Worm (Caenorhabditis elegans) whole organism, mixed stage, embryonic: ENCODE data around the gene M88.3.

ENCODE experiments used
- M03D4.4 ChIP-seq: sonication (generic microtip); optimal IDR thresholded peaks from 2 replicates; lab custom pipeline; 2017; ENCODE audit warnings: mild to moderate bottlenecking, missing genetic modification characterization, missing compliant biosample characterization
- bed-3 ChIP-seq: fragments of 200-800 bp; sonication (Bioruptor generic); optimal IDR thresholded peaks from 3 replicates; lab custom pipeline; 2018; ENCODE audit warnings: mild to moderate bottlenecking, missing genetic modification characterization, moderate library complexity, missing compliant biosample characterization
- blmp-1 ChIP-seq: fragments of 150-350 bp; optimal IDR thresholded peaks from 2 replicates; lab custom pipeline; 2014; ENCODE audit warnings: missing biosample characterization, missing genetic modification characterization
- ceh-39 ChIP-seq: fragments of 150-350 bp; optimal IDR thresholded peaks from 2 replicates; lab custom pipeline; 2014; ENCODE audit warnings: missing biosample characterization, missing genetic modification characterization
- ceh-43 ChIP-seq: fragments of 200-800 bp; sonication (Bioruptor generic); optimal IDR thresholded peaks from 2 replicates; lab custom pipeline; 2018; ENCODE audit warnings: mild to moderate bottlenecking, missing genetic modification characterization, moderate library complexity, missing compliant biosample characterization
- ceh-83 ChIP-seq: fragments of 200-800 bp; sonication (Bioruptor generic); optimal IDR thresholded peaks from 2 replicates; lab custom pipeline; 2018; ENCODE audit warnings: mild to moderate bottlenecking, missing genetic modification characterization, missing compliant biosample characterization
- ces-1 ChIP-seq: fragments of 150-350 bp; optimal IDR thresholded peaks from 2 replicates; lab custom pipeline; 2014; ENCODE audit warnings: missing biosample characterization, missing genetic modification reagents, missing genetic modification characterization
- cnd-1 ChIP-seq: fragments of 200-800 bp; sonication (Bioruptor generic); optimal IDR thresholded peaks from 2 replicates; lab custom pipeline; 2018; ENCODE audit warnings: mild to moderate bottlenecking, missing genetic modification characterization, missing compliant biosample characterization
- drap-1 ChIP-seq: fragments of 200-800 bp; sonication (Bioruptor generic); optimal IDR thresholded peaks from 3 replicates; lab custom pipeline; 2018; ENCODE audit warnings: mild to moderate bottlenecking, missing genetic modification characterization, missing compliant biosample characterization
- elt-1 ChIP-seq: sonication (generic microtip); optimal IDR thresholded peaks from 2 replicates; lab custom pipeline; 2017; ENCODE audit warnings: missing genetic modification characterization, mild to moderate bottlenecking, missing compliant biosample characterization, antibody characterized with exemption, moderate library complexity, borderline replicate concordance; ENCODE audit not compliant: insufficient read depth
- elt-3 ChIP-seq: fragments of 150-350 bp; optimal IDR thresholded peaks from 2 replicates; lab custom pipeline; 2014; ENCODE audit warnings: missing biosample characterization, missing genetic modification characterization
- flh-1 ChIP-seq: fragments of 200-800 bp; sonication (Bioruptor generic); optimal IDR thresholded peaks from 2 replicates; lab custom pipeline; 2018; ENCODE audit warnings: mild to moderate bottlenecking, missing genetic modification characterization, moderate library complexity, missing compliant biosample characterization
- ham-2 ChIP-seq: fragments of 200-800 bp; sonication (Bioruptor generic); optimal IDR thresholded peaks from 2 replicates; lab custom pipeline; 2018; ENCODE audit warnings: mild to moderate bottlenecking, missing genetic modification characterization, missing compliant biosample characterization
- hlh-1 ChIP-seq: fragments of 150-350 bp; optimal IDR thresholded peaks from 2 replicates; lab custom pipeline; 2014; ENCODE audit warnings: missing biosample characterization, missing genetic modification reagents, missing genetic modification characterization
- lin-13 ChIP-seq: fragments of 150-350 bp; optimal IDR thresholded peaks from 2 replicates; lab custom pipeline; 2014; ENCODE audit warnings: missing biosample characterization, missing genetic modification characterization
- lin-32 ChIP-seq: fragments of 200-800 bp; sonication (Bioruptor generic); optimal IDR thresholded peaks from 2 replicates; lab custom pipeline; 2018; ENCODE audit warnings: mild to moderate bottlenecking, missing genetic modification characterization, missing compliant biosample characterization
- lsy-2 ChIP-seq: fragments of 150-350 bp; optimal IDR thresholded peaks from 2 replicates; lab custom pipeline; 2014; ENCODE audit warnings: missing biosample characterization, missing genetic modification characterization
- mab-5 ChIP-seq: fragments of 150-350 bp; optimal IDR thresholded peaks from 2 replicates; lab custom pipeline; 2014; ENCODE audit warnings: missing biosample characterization, missing genetic modification characterization
- mep-1 ChIP-seq: fragments of 150-350 bp; optimal IDR thresholded peaks from 2 replicates; lab custom pipeline; 2017; ENCODE audit warnings: missing biosample characterization, missing genetic modification reagents, missing genetic modification characterization, inconsistent platforms
- mls-2 ChIP-seq: sonication (generic microtip); optimal IDR thresholded peaks from 2 replicates; lab custom pipeline; 2016; ENCODE audit warnings: mild to moderate bottlenecking, missing genetic modification characterization, moderate library complexity, missing compliant biosample characterization
- nhr-12 ChIP-seq: fragments of 150-350 bp; optimal IDR thresholded peaks from 2 replicates; lab custom pipeline; 2014; ENCODE audit warnings: missing biosample characterization, missing genetic modification characterization
- nhr-2 ChIP-seq: fragments of 150-350 bp; optimal IDR thresholded peaks from 2 replicates; lab custom pipeline; 2014; ENCODE audit warnings: missing biosample characterization, missing genetic modification characterization
- nhr-237 ChIP-seq: fragments of 150-350 bp; optimal IDR thresholded peaks from 2 replicates; lab custom pipeline; 2014; ENCODE audit warnings: missing biosample characterization, missing genetic modification characterization
- nhr-28 ChIP-seq: fragments of 150-350 bp; optimal IDR thresholded peaks from 2 replicates; lab custom pipeline; 2014; ENCODE audit warnings: missing biosample characterization, missing genetic modification characterization
- nhr-76 ChIP-seq: sonication (generic microtip); optimal IDR thresholded peaks from 2 replicates; lab custom pipeline; 2017; ENCODE audit warnings: missing biosample characterization, missing genetic modification characterization
- pha-4 ChIP-seq: fragments of 150-350 bp; optimal IDR thresholded peaks from 2 replicates; lab custom pipeline; 2018; ENCODE audit warnings: missing biosample characterization, missing genetic modification reagents, missing genetic modification characterization
- sem-2 ChIP-seq: fragments of 200-800 bp; sonication (Bioruptor generic); optimal IDR thresholded peaks from 2 replicates; lab custom pipeline; 2018; ENCODE audit warnings: mild to moderate bottlenecking, missing genetic modification characterization, missing compliant biosample characterization
- snpc-4 ChIP-seq: fragments of 150-350 bp; optimal IDR thresholded peaks from 2 replicates; lab custom pipeline; 2014; ENCODE audit warnings: missing biosample characterization, missing genetic modification characterization
- sptf-1 ChIP-seq: sonication (generic microtip); optimal IDR thresholded peaks from 2 replicates; lab custom pipeline; 2017; ENCODE audit warnings: mild to moderate bottlenecking, missing genetic modification characterization, moderate library complexity, missing compliant biosample characterization
- tbx-8 ChIP-seq: fragments of 200-800 bp; sonication (Bioruptor generic); optimal IDR thresholded peaks from 2 replicates; lab custom pipeline; 2018; ENCODE audit warnings: mild to moderate bottlenecking, missing genetic modification characterization, moderate library complexity, missing compliant biosample characterization
- unc-120 ChIP-seq: sonication (generic microtip); optimal IDR thresholded peaks from 2 replicates; lab custom pipeline; 2017; ENCODE audit warnings: missing genetic modification characterization, missing compliant biosample characterization; ENCODE audit not compliant: poor library complexity, severe bottlenecking
- unc-39 ChIP-seq: fragments of 150-350 bp; optimal IDR thresholded peaks from 2 replicates; lab custom pipeline; 2014; ENCODE audit warnings: missing biosample characterization, missing genetic modification characterization
- unc-62 ChIP-seq: fragments of 150-350 bp; optimal IDR thresholded peaks from 2 replicates; lab custom pipeline; 2014; ENCODE audit warnings: missing biosample characterization, missing genetic modification reagents, missing genetic modification characterization
- zip-8 ChIP-seq: fragments of 150-350 bp; optimal IDR thresholded peaks from 2 replicates; lab custom pipeline; 2014; ENCODE audit warnings: missing biosample characterization, missing genetic modification characterization
- ztf-11 ChIP-seq: fragments of 150-350 bp; optimal IDR thresholded peaks from 2 replicates; lab custom pipeline; 2014; ENCODE audit warnings: missing biosample characterization, missing genetic modification characterization

The M88.3 gene

DNA sequence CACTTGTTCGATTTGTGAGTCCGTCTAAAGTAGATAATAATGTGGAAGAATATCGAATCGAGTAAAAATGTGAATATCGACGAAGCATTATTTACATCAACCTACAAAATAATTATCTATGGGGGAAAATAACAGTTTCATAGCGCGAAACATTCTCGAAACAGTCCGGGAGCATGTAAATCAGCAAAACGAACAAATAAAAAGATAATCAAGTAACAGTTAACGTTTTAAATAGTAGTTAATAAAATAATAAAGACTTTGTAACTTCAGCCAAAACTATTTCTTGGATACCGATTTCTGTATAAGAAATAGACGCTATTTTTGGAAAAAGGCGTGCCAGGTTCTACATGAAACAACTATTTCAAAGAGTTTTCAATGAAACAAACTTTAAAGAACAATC is 23.2 kb upstream of the M88.3 start, which contains the start of gene mlcd-1:
TSS of gene mlcd-1 (minus strand) at position 101 of the 400 bp plus-strand sequence.
- TF ChIP-seq cnd-1 (tag; lab: Kevin White, UChicago): no peak
- TF ChIP-seq nhr-2: no peak
- no peak for TF ChIP-seq lin-13 (tag; lab: Kevin White, UChicago)
- TF ChIP-seq elt-1 (tag; lab: Kevin White, UChicago): no peak
- TF ChIP-seq blmp-1 (tag; lab: Kevin White, UChicago): no peak
- no peak for TF ChIP-seq drap-1 (GFP tag; lab: Kevin White, UChicago)
- TF ChIP-seq flh-1 (GFP tag; lab: Kevin White, UChicago): no peak
- no peak for TF ChIP-seq hlh-1 (tag; lab: Kevin White, UChicago)
- TF ChIP-seq zip-8: no peak
- TF ChIP-seq ces-1: no peak
- TF ChIP-seq unc-120 (tag; lab: Kevin White, UChicago): no peak
- no peak for TF ChIP-seq sptf-1
- TF ChIP-seq unc-62 (GFP tag; lab: Kevin White, UChicago): no peak

DNA sequence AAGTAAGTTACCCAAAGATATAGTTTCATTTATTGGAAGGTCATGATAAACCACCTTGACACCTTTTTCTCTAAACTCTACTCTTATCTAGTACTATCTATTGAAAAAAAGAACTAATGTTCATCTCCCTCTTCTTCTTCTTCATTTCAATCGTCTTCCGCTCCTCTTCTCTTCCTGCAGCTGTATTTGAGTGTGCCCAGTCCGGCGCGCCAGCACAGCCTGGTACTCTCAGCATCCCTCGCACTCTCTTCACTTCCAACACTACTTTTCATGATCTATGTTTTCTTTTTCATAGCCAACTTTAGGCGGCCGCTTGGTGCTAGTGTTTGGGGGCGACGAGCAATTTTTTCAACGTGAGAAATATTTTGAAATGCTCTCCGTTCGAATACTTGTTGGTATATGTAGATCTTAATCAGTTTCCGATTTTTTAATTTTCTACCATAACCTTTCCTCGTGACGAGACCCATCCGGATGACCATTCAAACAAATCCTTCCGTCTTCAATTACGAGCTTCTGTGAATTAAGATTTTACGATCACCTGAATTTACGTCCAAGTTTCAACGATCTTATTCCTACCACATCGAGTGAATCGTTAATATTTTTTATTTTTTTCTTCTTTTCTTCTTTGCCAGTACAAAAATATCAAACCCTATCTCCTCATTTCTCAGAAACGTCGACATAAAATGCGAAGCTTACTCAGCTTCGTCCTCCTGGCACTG is 17.4 kb upstream of the M88.3 start, which contains the start of gene pan-1:
TSS of gene pan-1 (plus strand) at position 669 of the 719 bp plus-strand sequence.
- TF ChIP-seq cnd-1 (tag; lab: Kevin White, UChicago) (no peak), unc-120 (tag; lab: Kevin White, UChicago) (peak; percentile 89), ham-2 (peak; percentile 76), mls-2 (no peak)
- TF ChIP-seq, all 35 proteins: peak for 2

DNA sequence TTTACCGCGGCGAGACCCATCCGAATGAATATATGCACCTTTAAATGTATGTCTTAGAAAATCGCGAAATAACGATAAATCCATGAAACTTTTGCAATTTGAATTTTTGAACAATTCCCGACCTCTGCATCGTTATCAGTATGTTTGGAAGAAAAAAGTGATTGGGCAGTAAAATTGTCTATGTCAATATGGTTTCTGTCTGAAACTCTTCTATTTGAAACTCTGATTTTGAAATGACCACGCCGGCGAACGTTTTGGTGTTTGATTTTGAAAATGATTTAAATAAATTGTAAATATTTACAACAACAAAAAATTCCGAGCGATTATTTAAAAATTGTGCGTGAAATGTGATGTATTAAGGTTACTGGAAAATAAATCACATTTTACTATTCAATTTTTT is 16.4 kb upstream of the M88.3 start:
- TF ChIP-seq nhr-76 (tag; lab: Kevin White, UChicago) (no peak), nhr-28 (tag; lab: Kevin White, UChicago) (no peak), lin-32 (GFP tag; lab: Kevin White, UChicago) (no peak), elt-3 (tag; lab: Kevin White, UChicago) (no peak), sem-2 (no peak)

DNA sequence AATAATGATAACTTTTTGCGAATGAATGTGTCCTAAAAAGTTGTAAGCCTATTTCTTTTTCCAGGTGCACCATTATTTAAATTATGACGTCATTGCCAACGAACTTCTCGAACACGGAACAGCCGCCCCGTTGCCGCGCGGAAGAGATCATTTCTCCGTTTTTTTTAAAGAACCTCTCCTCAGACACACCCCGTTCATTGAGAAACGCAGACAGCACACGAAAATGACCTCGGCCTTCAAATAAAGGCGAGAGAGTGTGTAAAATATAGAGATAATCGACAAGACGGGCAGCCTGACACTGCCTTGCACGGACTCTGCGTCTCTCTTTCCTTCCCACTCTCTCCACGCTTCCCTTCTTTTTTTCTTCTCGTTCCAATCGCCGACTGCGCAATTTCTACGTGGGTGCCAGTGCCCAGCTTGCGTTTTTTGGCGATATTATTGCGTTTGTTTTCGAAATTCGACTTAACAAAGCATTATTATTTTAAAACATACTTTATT is 15.6 kb upstream of the M88.3 start:
- TF ChIP-seq elt-1 (tag; lab: Kevin White, UChicago) (peak; percentile 15), lsy-2 (tag; lab: Kevin White, UChicago) (peak; percentile 41), unc-62 (GFP tag; lab: Kevin White, UChicago) (peak; percentile 69), zip-8 (peak; percentile 75), nhr-2 (no peak), mls-2 (no peak), ceh-39 (no peak), ztf-11 (tag; lab: Kevin White, UChicago) (no peak), pha-4 (no peak), sem-2 (no peak), ces-1 (peak; percentile 37), lin-32 (GFP tag; lab: Kevin White, UChicago) (no peak), blmp-1 (tag; lab: Kevin White, UChicago) (no peak), nhr-76 (tag; lab: Kevin White, UChicago) (no peak), sptf-1 (no peak), ham-2 (no peak), elt-3 (tag; lab: Kevin White, UChicago) (no peak), unc-120 (tag; lab: Kevin White, UChicago) (peak; percentile 28), flh-1 (GFP tag; lab: Kevin White, UChicago) (no peak), snpc-4 (tag; lab: Kevin White, UChicago) (no peak), ceh-83 (GFP tag; lab: Kevin White, UChicago) (no peak), M03D4.4 (tag; lab: Kevin White, UChicago) (no peak), bed-3 (no peak), nhr-237 (no peak), mab-5 (tag; lab: Kevin White, UChicago) (no peak), tbx-8 (no peak), nhr-12 (tag; lab: Kevin White, UChicago) (no peak), nhr-28 (tag; lab: Kevin White, UChicago) (no peak), drap-1 (GFP tag; lab: Kevin White, UChicago) (peak; percentile 3), lin-13 (tag; lab: Kevin White, UChicago) (peak; percentile 8), mep-1 (tag; lab: Kevin White, UChicago) (peak; percentile 51), cnd-1 (tag; lab: Kevin White, UChicago) (no peak), unc-39 (no peak), ceh-43 (no peak), hlh-1 (tag; lab: Kevin White, UChicago) (peak; percentile 86)
